Worm (Caenorhabditis elegans) whole organism, L1 larva: ENCODE measurements around the gene F08H9.4.

Source experiments
- C04F5.9 ChIP-seq: sonication (generic microtip); optimal IDR thresholded peaks from 2 replicates; lab custom pipeline; 2016; ENCODE audit warnings: missing genetic modification characterization, missing compliant biosample characterization
- C16A3.4 ChIP-seq: fragments of 150-350 bp; optimal IDR thresholded peaks from 2 replicates; lab custom pipeline; 2014; ENCODE audit warnings: missing biosample characterization, missing genetic modification characterization
- C34B4.2 ChIP-seq: sonication (generic microtip); optimal IDR thresholded peaks from 2 replicates; lab custom pipeline; 2017; ENCODE audit warnings: mild to moderate bottlenecking, missing genetic modification characterization, missing compliant biosample characterization
- Y116A8C.19 ChIP-seq: sonication (generic microtip); optimal IDR thresholded peaks from 2 replicates; lab custom pipeline; 2016; ENCODE audit warnings: missing compliant biosample characterization, missing genetic modification characterization, borderline replicate concordance
- aha-1 ChIP-seq: fragments of 150-350 bp; optimal IDR thresholded peaks from 2 replicates; lab custom pipeline; 2014; ENCODE audit warnings: missing biosample characterization, missing genetic modification characterization
- ama-1 ChIP-seq: fragments of 150-350 bp; optimal IDR thresholded peaks from 2 replicates; lab custom pipeline; 2014
- blmp-1 ChIP-seq: fragments of 150-350 bp; optimal IDR thresholded peaks from 2 replicates; lab custom pipeline; 2014; ENCODE audit warnings: missing biosample characterization, missing genetic modification characterization
- ceh-63 ChIP-seq: fragments of 200-800 bp; sonication (Bioruptor generic); optimal IDR thresholded peaks from 2 replicates; lab custom pipeline; 2018; ENCODE audit warnings: mild to moderate bottlenecking, missing genetic modification characterization, missing compliant biosample characterization
- ceh-8 ChIP-seq: fragments of 200-800 bp; sonication (Bioruptor generic); optimal IDR thresholded peaks from 2 replicates; lab custom pipeline; 2018; ENCODE audit warnings: mild to moderate bottlenecking, missing genetic modification characterization, moderate library complexity, missing compliant biosample characterization
- ceh-82 ChIP-seq, 3 experiments: fragments of 150-350 bp in 1 of 3; sonication (generic microtip) in 2 of 3; optimal IDR thresholded peaks; 2 replicates each; lab custom pipeline; 2014 to 2017; ENCODE audit warnings: missing biosample characterization in 3 of 3, missing genetic modification characterization in 3 of 3
- ces-1 ChIP-seq: fragments of 150-350 bp; optimal IDR thresholded peaks from 2 replicates; lab custom pipeline; 2014; ENCODE audit warnings: missing biosample characterization, missing genetic modification reagents, missing genetic modification characterization
- efl-1 ChIP-seq, 4 experiments: fragments of 150-350 bp; optimal IDR thresholded peaks in 3 of 4; peaks in 1 of 4; 1 replicate in 1 of 4; 2 replicates in 3 of 4; lab custom pipeline; 2014; ENCODE audit warnings: missing biosample characterization in 2 of 4, missing genetic modification characterization in 2 of 4, missing genetic modification reagents in 2 of 4
- egl-13 ChIP-seq: sonication (generic microtip); optimal IDR thresholded peaks from 2 replicates; lab custom pipeline; 2016; ENCODE audit warnings: missing genotype, missing genetic modification reagents, missing genetic modification characterization, missing compliant biosample characterization
- egl-27 ChIP-seq, 2 experiments: fragments of 150-350 bp in 1 of 2; sonication (generic microtip); optimal IDR thresholded peaks; 3 replicates each; lab custom pipeline; 2017 to 2018; ENCODE audit warnings: missing biosample characterization in 2 of 2, missing genetic modification characterization in 2 of 2, missing genetic modification reagents in 2 of 2
- elt-3 ChIP-seq, 6 experiments: fragments of 150-350 bp in 1 of 6; sonication (generic microtip); optimal IDR thresholded peaks; 2 replicates each; lab custom pipeline; 2017 to 2018; ENCODE audit warnings: missing biosample characterization in 6 of 6, missing genetic modification characterization in 6 of 6, inconsistent platforms in 1 of 6
- fkh-4 ChIP-seq: sonication (generic microtip); optimal IDR thresholded peaks from 2 replicates; lab custom pipeline; 2016; ENCODE audit warnings: missing compliant biosample characterization, missing genetic modification characterization, borderline replicate concordance
- fos-1 ChIP-seq: fragments of 150-350 bp; optimal IDR thresholded peaks from 2 replicates; lab custom pipeline; 2014; ENCODE audit warnings: missing biosample characterization, missing genetic modification characterization
- hlh-17 ChIP-seq: fragments of 200-800 bp; sonication (Bioruptor generic); optimal IDR thresholded peaks from 2 replicates; lab custom pipeline; 2018; ENCODE audit warnings: missing genetic modification characterization, mild to moderate bottlenecking, missing compliant biosample characterization, moderate library complexity, borderline replicate concordance
- hlh-4 ChIP-seq: sonication (generic microtip); optimal IDR thresholded peaks from 2 replicates; lab custom pipeline; 2016; ENCODE audit warnings: mild to moderate bottlenecking, missing genetic modification characterization, missing compliant biosample characterization
- irx-1 ChIP-seq: sonication (generic microtip); optimal IDR thresholded peaks from 2 replicates; lab custom pipeline; 2016; ENCODE audit warnings: missing genetic modification characterization, missing compliant biosample characterization
- lin-13 ChIP-seq: fragments of 150-350 bp; optimal IDR thresholded peaks from 2 replicates; lab custom pipeline; 2014; ENCODE audit warnings: missing biosample characterization, missing genetic modification reagents, missing genetic modification characterization
- lin-14 ChIP-seq: fragments of 200-800 bp; sonication (Bioruptor generic); optimal IDR thresholded peaks from 2 replicates; lab custom pipeline; 2018; ENCODE audit warnings: mild to moderate bottlenecking, missing genetic modification characterization, moderate library complexity, missing compliant biosample characterization
- lin-35 ChIP-seq, 2 experiments: fragments of 150-350 bp; optimal IDR thresholded peaks; 2 replicates each; lab custom pipeline; 2014; ENCODE audit warnings: missing biosample characterization in 2 of 2, missing genetic modification characterization in 2 of 2, missing genetic modification reagents in 2 of 2
- lir-3 ChIP-seq: sonication (generic microtip); optimal IDR thresholded peaks from 2 replicates; lab custom pipeline; 2016; ENCODE audit warnings: mild to moderate bottlenecking, missing genetic modification characterization, moderate library complexity, missing compliant biosample characterization; ENCODE audit not compliant: poor library complexity
- lsy-2 ChIP-seq, 2 experiments: fragments of 150-350 bp; optimal IDR thresholded peaks; 2 replicates each; lab custom pipeline; 2014; ENCODE audit warnings: missing biosample characterization in 2 of 2, missing genetic modification characterization in 2 of 2
- mab-9 ChIP-seq: fragments of 200-800 bp; sonication (Bioruptor generic); IDR thresholded peaks from 2 replicates; pipeline ENCODE4 v1.3.6; 2022; ENCODE audit warnings: missing genetic modification reagents, missing genetic modification characterization, missing compliant biosample characterization
- mdl-1 ChIP-seq, 2 experiments: fragments of 150-350 bp; optimal IDR thresholded peaks; 2 replicates each; lab custom pipeline; 2014 to 2017; ENCODE audit warnings: missing biosample characterization in 2 of 2, missing genetic modification characterization in 2 of 2, inconsistent platforms in 1 of 2
- mef-2 ChIP-seq: fragments of 150-350 bp; optimal IDR thresholded peaks from 2 replicates; lab custom pipeline; 2014; ENCODE audit warnings: missing biosample characterization, missing genetic modification characterization
- nhr-11 ChIP-seq: fragments of 150-350 bp; optimal IDR thresholded peaks from 2 replicates; lab custom pipeline; 2014; ENCODE audit warnings: missing biosample characterization, missing genetic modification characterization
- nhr-19 ChIP-seq: fragments of 200-800 bp; sonication (Bioruptor generic); conservative IDR thresholded peaks from 2 replicates; pipeline ENCODE4 v1.3.6; 2022; ENCODE audit warnings: missing genetic modification characterization, missing compliant biosample characterization
- nhr-237 ChIP-seq: fragments of 150-350 bp; optimal IDR thresholded peaks from 2 replicates; lab custom pipeline; 2014; ENCODE audit warnings: missing biosample characterization, missing genetic modification characterization
- nhr-28 ChIP-seq: fragments of 150-350 bp; optimal IDR thresholded peaks from 2 replicates; lab custom pipeline; 2014; ENCODE audit warnings: missing biosample characterization, missing genetic modification characterization
- nhr-71 ChIP-seq: sonication (generic microtip); optimal IDR thresholded peaks from 2 replicates; lab custom pipeline; 2016; ENCODE audit warnings: mild to moderate bottlenecking, missing genetic modification characterization, moderate library complexity, missing compliant biosample characterization
- nhr-76 ChIP-seq: sonication (generic microtip); optimal IDR thresholded peaks from 2 replicates; lab custom pipeline; 2017; ENCODE audit warnings: missing biosample characterization, missing genetic modification characterization
- nhr-77 ChIP-seq: fragments of 150-350 bp; optimal IDR thresholded peaks from 2 replicates; lab custom pipeline; 2014; ENCODE audit warnings: missing biosample characterization, missing genetic modification characterization
- nhr-84 ChIP-seq: sonication (generic microtip); optimal IDR thresholded peaks from 2 replicates; lab custom pipeline; 2017; ENCODE audit warnings: missing biosample characterization, missing genetic modification characterization
- nhr-85 ChIP-seq: sonication (generic microtip); peaks from one replicate; lab custom pipeline; 2016; ENCODE audit warnings: missing genetic modification characterization, inconsistent platforms, missing compliant biosample characterization
- nhr-90 ChIP-seq: sonication (generic microtip); optimal IDR thresholded peaks from 2 replicates; lab custom pipeline; 2016; ENCODE audit warnings: mild to moderate bottlenecking, missing genetic modification characterization, missing compliant biosample characterization; ENCODE audit not compliant: poor library complexity
- rnt-1 ChIP-seq: sonication (generic microtip); optimal IDR thresholded peaks from 2 replicates; lab custom pipeline; 2016; ENCODE audit warnings: mild to moderate bottlenecking, missing genetic modification characterization, moderate library complexity, missing compliant biosample characterization
- skn-1 ChIP-seq: fragments of 150-350 bp; optimal IDR thresholded peaks from 2 replicates; lab custom pipeline; 2014; ENCODE audit warnings: missing biosample characterization, missing genetic modification characterization
- snpc-4 ChIP-seq: fragments of 150-350 bp; optimal IDR thresholded peaks from 2 replicates; lab custom pipeline; 2014; ENCODE audit warnings: missing biosample characterization, missing genetic modification characterization
- sox-4 ChIP-seq: sonication (generic microtip); optimal IDR thresholded peaks from 2 replicates; lab custom pipeline; 2016; ENCODE audit warnings: missing genetic modification characterization, missing compliant biosample characterization
- swsn-7 ChIP-seq: sonication (generic microtip); optimal IDR thresholded peaks from 2 replicates; lab custom pipeline; 2016; ENCODE audit warnings: missing genetic modification characterization, missing compliant biosample characterization
- tbx-2 ChIP-seq: sonication (generic microtip); optimal IDR thresholded peaks from 2 replicates; lab custom pipeline; 2016; ENCODE audit warnings: missing genetic modification characterization, missing compliant biosample characterization
- tlp-1 ChIP-seq: fragments of 150-350 bp; optimal IDR thresholded peaks from 2 replicates; lab custom pipeline; 2014; ENCODE audit warnings: missing biosample characterization, missing genetic modification characterization
- unc-30 ChIP-seq: sonication (generic microtip); optimal IDR thresholded peaks from 2 replicates; lab custom pipeline; 2017; ENCODE audit warnings: missing biosample characterization, missing genetic modification characterization
- unc-62 ChIP-seq: fragments of 150-350 bp; optimal IDR thresholded peaks from 2 replicates; lab custom pipeline; 2014; ENCODE audit warnings: missing biosample characterization, missing genetic modification reagents, missing genetic modification characterization
- unc-86 ChIP-seq: sonication (generic microtip); optimal IDR thresholded peaks from 2 replicates; lab custom pipeline; 2016; ENCODE audit warnings: missing genetic modification characterization, missing compliant biosample characterization
- unc-98 ChIP-seq: fragments of 200-800 bp; sonication (Bioruptor generic); IDR thresholded peaks from 2 replicates; pipeline ENCODE4 v1.3.6; 2022; ENCODE audit warnings: missing genetic modification characterization, missing compliant biosample characterization
- vab-15 ChIP-seq: sonication (generic microtip); optimal IDR thresholded peaks from 2 replicates; lab custom pipeline; 2017; ENCODE audit warnings: missing genotype, mild to moderate bottlenecking, missing genetic modification characterization, missing compliant biosample characterization
- ztf-4 ChIP-seq: fragments of 150-350 bp; optimal IDR thresholded peaks from 2 replicates; lab custom pipeline; 2014; ENCODE audit warnings: missing biosample characterization, missing genetic modification characterization

The F08H9.4 gene

ce11 chrV:14426013-14426412, 38.2 kb downstream of the F08H9.4 start:
- TF ChIP-seq fkh-4 (tag; lab: Kevin White, UChicago) (no peak), nhr-85 (tag; lab: Kevin White, UChicago) (no peak), ztf-4 (tag; lab: Kevin White, UChicago) (no peak), egl-27 (tag; optimal IDR thresholded peaks at IDR 0.05; lab: Kevin White, UChicago) (no peak), nhr-71 (tag; lab: Kevin White, UChicago) (no peak), lin-35 (GFP tag; optimal IDR thresholded peaks at IDR 0.05; lab: Kevin White, UChicago) (no peak), lir-3 (tag; lab: Kevin White, UChicago) (no peak), ceh-8 (no peak), tlp-1 (tag; lab: Kevin White, UChicago) (no peak)

- no peak for TF ChIP-seq unc-30
- TF ChIP-seq unc-62 (GFP tag; lab: Kevin White, UChicago), result no peak
- peak; percentile 74 for TF ChIP-seq skn-1 (tag; lab: Kevin White, UChicago)
- no peak for TF ChIP-seq nhr-76
- peak; percentile 2 for TF ChIP-seq nhr-11 (tag; lab: Kevin White, UChicago)
- TF ChIP-seq mdl-1 (tag; optimal IDR thresholded peaks at IDR 0.05; lab: Kevin White, UChicago), result no peak
- no peak for TF ChIP-seq Y116A8C.19 (tag; lab: Kevin White, UChicago)
- TF ChIP-seq fkh-4 (tag; lab: Kevin White, UChicago), result no peak
- TF ChIP-seq aha-1 (tag; lab: Kevin White, UChicago), result no peak
- no peak for TF ChIP-seq ces-1 (GFP tag; lab: Kevin White, UChicago)
- no peak for TF ChIP-seq mef-2 (tag; lab: Kevin White, UChicago)
- TF ChIP-seq C04F5.9 (tag; lab: Kevin White, UChicago), result no peak
- TF ChIP-seq lin-13 (GFP tag; lab: Kevin White, UChicago), result no peak
- no peak for TF ChIP-seq C34B4.2
- TF ChIP-seq lin-14 (GFP tag; lab: Kevin White, UChicago), result no peak
- TF ChIP-seq unc-98 (GFP tag; lab: Robert Waterston, UW), result no peak
- no peak for TF ChIP-seq ama-1 (lab: Kevin White, UChicago)
- TF ChIP-seq tbx-2 (tag; lab: Kevin White, UChicago), result peak; percentile 42
- peak in 2 of 3 experiments; percentile 20 to 34 for TF ChIP-seq ceh-82 (tag; optimal IDR thresholded peaks at IDR 0.05; lab: Kevin White, UChicago)
- peak; percentile 57 for TF ChIP-seq snpc-4 (tag; lab: Kevin White, UChicago)
- peak; percentile 29 for TF ChIP-seq irx-1
- TF ChIP-seq unc-86 (tag; lab: Kevin White, UChicago), result peak; percentile 19
- TF ChIP-seq nhr-28 (tag; lab: Kevin White, UChicago), result no peak
- peak; percentile 15 for TF ChIP-seq lir-3 (tag; lab: Kevin White, UChicago)
- peak; percentile 15 for TF ChIP-seq sox-4 (tag; lab: Kevin White, UChicago)
- TF ChIP-seq vab-15 (tag; lab: Kevin White, UChicago), result no peak
- no peak for TF ChIP-seq elt-3 (tag; optimal IDR thresholded peaks at IDR 0.05; lab: Kevin White, UChicago)
- TF ChIP-seq hlh-4 (tag; lab: Kevin White, UChicago), result no peak
- TF ChIP-seq nhr-84 (tag; lab: Kevin White, UChicago), result no peak
- TF ChIP-seq hlh-17 (GFP tag; lab: Kevin White, UChicago), result no peak
- TF ChIP-seq nhr-90 (tag; lab: Kevin White, UChicago), result peak; percentile 60
- TF ChIP-seq nhr-71 (tag; lab: Kevin White, UChicago), result no peak
- peak; percentile 42 for TF ChIP-seq nhr-19 (GFP tag; lab: Robert Waterston, UW)
- TF ChIP-seq lsy-2 (tag; optimal IDR thresholded peaks at IDR 0.05; lab: Kevin White, UChicago), result peak in 1 of 2 experiments; percentile 40
- no peak for TF ChIP-seq ceh-63 (GFP tag; lab: Kevin White, UChicago)
- TF ChIP-seq C16A3.4 (tag; lab: Kevin White, UChicago), result peak; percentile 23
- TF ChIP-seq swsn-7 (tag; lab: Kevin White, UChicago), result peak; percentile 64
- TF ChIP-seq nhr-237 (tag; lab: Kevin White, UChicago), result no peak
- peak; percentile 21 for TF ChIP-seq blmp-1 (tag; lab: Kevin White, UChicago)
- no peak for TF ChIP-seq egl-13 (tag; lab: Kevin White, UChicago)
- no peak for TF ChIP-seq nhr-77 (tag; lab: Kevin White, UChicago)
- TF ChIP-seq efl-1 (optimal IDR thresholded peaks at IDR 0.05; lab: Kevin White, UChicago), result peak; percentile 49 to 58
- peak; percentile 32 to 96 for TF ChIP-seq efl-1 (GFP tag; optimal IDR thresholded peaks at IDR 0.05 in 1 of 2; lab: Kevin White, UChicago)
- TF ChIP-seq rnt-1 (tag; lab: Kevin White, UChicago), result peak; percentile 78
- TF ChIP-seq fos-1 (tag; lab: Kevin White, UChicago), result no peak
- no peak for TF ChIP-seq mab-9
Observed at ce11 chrV:14424958-14425492, 39.2 kb downstream of the F08H9.4 start, which contains the start of gene rrsr-1. TSS of gene rrsr-1 (minus strand) at chrV:14425008.
